Fruit fly (Drosophila melanogaster) whole organism, embryonic: ENCODE results near the gene CG13653.
A peak's percentile ranks its signal among the peaks of the same experiment; 100 is the strongest.

Experiments
- Atf3 ChIP-seq: fragments of 200-800 bp; sonication (Bioruptor generic); optimal IDR thresholded peaks from 3 replicates; lab custom pipeline; 2016; ENCODE audit warnings: missing biosample characterization, missing genetic modification characterization
- BEAF-32 ChIP-seq: fragments of 200-800 bp; sonication (Bioruptor generic); optimal IDR thresholded peaks from 3 replicates; lab custom pipeline; 2017; ENCODE audit warnings: missing biosample characterization, missing genetic modification characterization, mild to moderate bottlenecking, moderate library complexity, missing genetic modification reagents
- CG1024 ChIP-seq: fragments of 200-800 bp; sonication (Bioruptor generic); IDR thresholded peaks from 2 replicates; pipeline ENCODE4 v1.3.6; 2022; ENCODE audit warnings: missing biosample characterization, missing genetic modification characterization
- CG12391 ChIP-seq: fragments of 200-800 bp; sonication (Bioruptor generic); optimal IDR thresholded peaks from 3 replicates; lab custom pipeline; 2018; ENCODE audit warnings: missing biosample characterization, mild to moderate bottlenecking, missing genetic modification characterization, moderate library complexity
- CG13287 ChIP-seq: fragments of 200-800 bp; sonication (Bioruptor generic); IDR thresholded peaks from 2 replicates; pipeline ENCODE4 v1.3.6; 2022; ENCODE audit warnings: missing biosample characterization, missing genetic modification characterization; ENCODE audit not compliant: partially characterized antibody
- CG13296 ChIP-seq: fragments of 200-800 bp; sonication (Bioruptor generic); optimal IDR thresholded peaks from 3 replicates; lab custom pipeline; 2018; ENCODE audit warnings: missing biosample characterization, mild to moderate bottlenecking, missing genetic modification characterization
- CG14441 ChIP-seq: fragments of 200-800 bp; sonication (Bioruptor generic); IDR thresholded peaks from 2 replicates; pipeline ENCODE4 v1.3.6; 2022; ENCODE audit warnings: missing biosample characterization, missing genetic modification characterization
- CG17186 ChIP-seq: fragments of 200-800 bp; sonication (Bioruptor generic); optimal IDR thresholded peaks from 3 replicates; lab custom pipeline; 2017; ENCODE audit warnings: missing biosample characterization, missing genetic modification reagents, missing genetic modification characterization
- CG18599 ChIP-seq: fragments of 200-800 bp; sonication (Bioruptor generic); optimal IDR thresholded peaks from 3 replicates; lab custom pipeline; 2017; ENCODE audit warnings: missing biosample characterization, missing genetic modification characterization, mild to moderate bottlenecking, moderate library complexity, missing genetic modification reagents
- CG18764 ChIP-seq: fragments of 200-800 bp; sonication (Bioruptor generic); optimal IDR thresholded peaks from 3 replicates; lab custom pipeline; 2016; ENCODE audit warnings: missing biosample characterization, missing genetic modification characterization
- CG2116 ChIP-seq: fragments of 200-800 bp; sonication (Bioruptor generic); optimal IDR thresholded peaks from 3 replicates; lab custom pipeline; 2018; ENCODE audit warnings: missing biosample characterization, mild to moderate bottlenecking, missing genetic modification characterization
- CG2678 ChIP-seq: fragments of 200-800 bp; sonication (Bioruptor generic); optimal IDR thresholded peaks from 3 replicates; lab custom pipeline; 2019; ENCODE audit warnings: missing biosample characterization, mild to moderate bottlenecking, missing genetic modification characterization, moderate library complexity
- CG31441 ChIP-seq: fragments of 200-800 bp; sonication (Bioruptor generic); IDR thresholded peaks from 2 replicates; pipeline ENCODE4 v1.3.6; 2022; ENCODE audit warnings: missing biosample characterization, missing genetic modification characterization
- CG4328 ChIP-seq: fragments of 200-800 bp; sonication (Bioruptor generic); optimal IDR thresholded peaks from 3 replicates; lab custom pipeline; 2017; ENCODE audit warnings: missing biosample characterization, missing genetic modification reagents, missing genetic modification characterization
- CG4404 ChIP-seq: fragments of 200-800 bp; sonication (Bioruptor generic); IDR thresholded peaks from 2 replicates; pipeline ENCODE4 v1.3.6; 2022; ENCODE audit warnings: missing biosample characterization, missing genetic modification characterization
- CG7839 ChIP-seq: fragments of 200-800 bp; sonication (Bioruptor generic); optimal IDR thresholded peaks from 3 replicates; lab custom pipeline; 2018; ENCODE audit warnings: missing biosample characterization, mild to moderate bottlenecking, missing genetic modification characterization, moderate library complexity
- CG8765 ChIP-seq: fragments of 200-800 bp; sonication (Bioruptor generic); IDR thresholded peaks from 2 replicates; pipeline ENCODE4 v1.3.6; 2022; ENCODE audit warnings: missing biosample characterization, missing genetic modification characterization
- CG9437 ChIP-seq: fragments of 200-800 bp; sonication (Bioruptor generic); optimal IDR thresholded peaks from 2 replicates; lab custom pipeline; 2018; ENCODE audit warnings: missing biosample characterization, mild to moderate bottlenecking, missing genetic modification characterization
- CG9932 ChIP-seq: fragments of 200-800 bp; sonication (Bioruptor generic); IDR thresholded peaks from 2 replicates; pipeline ENCODE4 v1.3.6; 2022; ENCODE audit warnings: missing biosample characterization, missing genetic modification characterization
- Ets97D ChIP-seq: fragments of 200-800 bp; sonication (Bioruptor generic); optimal IDR thresholded peaks from 3 replicates; lab custom pipeline; 2016; ENCODE audit warnings: missing biosample characterization, missing genetic modification characterization
- Hr3 ChIP-seq: fragments of 200-800 bp; sonication (Bioruptor generic); optimal IDR thresholded peaks from 3 replicates; lab custom pipeline; 2016; ENCODE audit warnings: missing biosample characterization, missing genetic modification characterization
- MESR4 ChIP-seq: fragments of 200-800 bp; sonication (Bioruptor generic); optimal IDR thresholded peaks from 2 replicates; lab custom pipeline; 2018; ENCODE audit warnings: missing biosample characterization, mild to moderate bottlenecking, missing genetic modification characterization, moderate library complexity
- Med ChIP-seq: fragments of 200-800 bp; sonication (Bioruptor generic); peaks from one replicate; lab custom pipeline; 2016; ENCODE audit warnings: missing biosample characterization, missing genetic modification characterization, mild to moderate bottlenecking, inconsistent platforms, moderate library complexity
- Myb ChIP-seq: fragments of 200-800 bp; sonication (Bioruptor generic); optimal IDR thresholded peaks from 2 replicates; lab custom pipeline; 2016; ENCODE audit warnings: missing biosample characterization, missing genetic modification characterization
- Poxn ChIP-seq: fragments of 200-800 bp; sonication (Bioruptor generic); IDR thresholded peaks from 2 replicates; pipeline ENCODE4 v1.3.6; 2022; ENCODE audit warnings: missing biosample characterization, missing genetic modification characterization
- Ravus ChIP-seq: fragments of 200-800 bp; sonication (Bioruptor generic); IDR thresholded peaks from 2 replicates; pipeline ENCODE4 v1.3.6; 2022; ENCODE audit warnings: missing biosample characterization, missing genetic modification characterization
- Sry-β ChIP-seq: fragments of 200-800 bp; sonication (Bioruptor generic); optimal IDR thresholded peaks from 2 replicates; lab custom pipeline; 2018; ENCODE audit warnings: missing biosample characterization, mild to moderate bottlenecking, missing genetic modification characterization, moderate library complexity
- Ssrp ChIP-seq: fragments of 200-800 bp; sonication (Bioruptor generic); optimal IDR thresholded peaks from 2 replicates; lab custom pipeline; 2018; ENCODE audit warnings: missing biosample characterization, mild to moderate bottlenecking, missing genetic modification characterization, moderate library complexity
- aop ChIP-seq: fragments of 200-800 bp; sonication (Bioruptor generic); IDR thresholded peaks from 2 replicates; pipeline ENCODE4 v1.3.6; 2022; ENCODE audit warnings: missing biosample characterization, missing genetic modification characterization
- bbx ChIP-seq: fragments of 200-800 bp; sonication (Bioruptor generic); IDR thresholded peaks from 2 replicates; pipeline ENCODE4 v1.3.6; 2022; ENCODE audit warnings: missing biosample characterization, missing genetic modification characterization; ENCODE audit not compliant: partially characterized antibody
- bigmax ChIP-seq: fragments of 200-800 bp; sonication (Bioruptor generic); optimal IDR thresholded peaks from 2 replicates; lab custom pipeline; 2018; ENCODE audit warnings: missing biosample characterization, mild to moderate bottlenecking, missing genetic modification characterization
- bsh ChIP-seq, 2 experiments: fragments of 200-800 bp; sonication (Bioruptor generic); optimal IDR thresholded peaks; 2 replicates each; lab custom pipeline; 2017 to 2018; ENCODE audit warnings: mild to moderate bottlenecking in 2 of 2, missing biosample characterization in 2 of 2, missing genetic modification characterization in 2 of 2, moderate library complexity in 1 of 2
- cg ChIP-seq: fragments of 200-800 bp; sonication (Bioruptor generic); optimal IDR thresholded peaks from 3 replicates; lab custom pipeline; 2019; ENCODE audit warnings: missing biosample characterization, mild to moderate bottlenecking, missing genetic modification characterization, moderate library complexity
- corto ChIP-seq: fragments of 200-800 bp; sonication (Bioruptor generic); optimal IDR thresholded peaks from 2 replicates; lab custom pipeline; 2016; ENCODE audit warnings: missing biosample characterization, mild to moderate bottlenecking, missing genetic modification characterization, moderate library complexity
- crol ChIP-seq: fragments of 200-800 bp; sonication (Bioruptor generic); IDR thresholded peaks from 2 replicates; pipeline ENCODE4 v1.3.6; 2022; ENCODE audit warnings: missing biosample characterization, missing genetic modification characterization
- en ChIP-seq: fragments of 200-800 bp; sonication (Bioruptor generic); optimal IDR thresholded peaks from 2 replicates; lab custom pipeline; 2016; ENCODE audit warnings: missing biosample characterization, missing genetic modification characterization
- gsb-n ChIP-seq: fragments of 200-800 bp; sonication (Bioruptor generic); optimal IDR thresholded peaks from 3 replicates; lab custom pipeline; 2018; ENCODE audit warnings: missing biosample characterization, mild to moderate bottlenecking, missing genetic modification characterization
- h ChIP-seq: fragments of >200 bp; optimal IDR thresholded peaks from 2 replicates; lab custom pipeline; 2017
- hbn ChIP-seq: fragments of 200-800 bp; sonication (Bioruptor generic); IDR thresholded peaks from 2 replicates; pipeline ENCODE4 v1.3.6; 2022; ENCODE audit warnings: missing biosample characterization, missing genetic modification characterization; ENCODE audit not compliant: partially characterized antibody
- knrl ChIP-seq: fragments of 200-800 bp; sonication (Bioruptor generic); IDR thresholded peaks from 3 replicates; pipeline ENCODE4 v1.3.6; 2022; ENCODE audit warnings: missing biosample characterization, missing genetic modification characterization; ENCODE audit not compliant: partially characterized antibody
- prd ChIP-seq, 3 experiments: fragments of >200 bp in 2 of 3; fragments of 200-800 bp in 1 of 3; sonication (Bioruptor generic) in 1 of 3; optimal IDR thresholded peaks in 2 of 3; IDR thresholded peaks in 1 of 3; 2 replicates in 2 of 3; 3 replicates in 1 of 3; pipeline versions ENCODE4 v1.3.6 to Lab custom; 2017 to 2022; ENCODE audit warnings: missing biosample characterization in 1 of 3, missing genetic modification characterization in 1 of 3
- row ChIP-seq: fragments of 200-800 bp; sonication (Bioruptor generic); IDR thresholded peaks from 3 replicates; pipeline ENCODE4 v1.3.6; 2022; ENCODE audit warnings: missing biosample characterization, missing genetic modification characterization
- scrt ChIP-seq: fragments of 200-800 bp; sonication (Bioruptor generic); optimal IDR thresholded peaks from 2 replicates; lab custom pipeline; 2018; ENCODE audit warnings: missing biosample characterization, mild to moderate bottlenecking, missing genetic modification characterization, moderate library complexity
- stwl ChIP-seq: fragments of 200-800 bp; sonication (Bioruptor generic); optimal IDR thresholded peaks from 3 replicates; lab custom pipeline; 2018; ENCODE audit warnings: missing biosample characterization, mild to moderate bottlenecking, missing genetic modification characterization, moderate library complexity
- trem ChIP-seq: fragments of 200-800 bp; optimal IDR thresholded peaks from 3 replicates; lab custom pipeline; 2019; ENCODE audit warnings: missing biosample characterization, mild to moderate bottlenecking, missing genetic modification characterization, moderate library complexity
- zen2 ChIP-seq: fragments of 200-800 bp; sonication (Bioruptor generic); IDR thresholded peaks from 3 replicates; pipeline ENCODE4 v1.3.6; 2022; ENCODE audit warnings: missing biosample characterization, missing genetic modification characterization; ENCODE audit not compliant: partially characterized antibody
- zfh1 ChIP-seq: fragments of 200-800 bp; sonication (Bioruptor generic); IDR thresholded peaks from 3 replicates; pipeline ENCODE4 v1.3.6; 2022; ENCODE audit warnings: missing biosample characterization, missing genetic modification characterization

The CG13653 gene

DNA sequence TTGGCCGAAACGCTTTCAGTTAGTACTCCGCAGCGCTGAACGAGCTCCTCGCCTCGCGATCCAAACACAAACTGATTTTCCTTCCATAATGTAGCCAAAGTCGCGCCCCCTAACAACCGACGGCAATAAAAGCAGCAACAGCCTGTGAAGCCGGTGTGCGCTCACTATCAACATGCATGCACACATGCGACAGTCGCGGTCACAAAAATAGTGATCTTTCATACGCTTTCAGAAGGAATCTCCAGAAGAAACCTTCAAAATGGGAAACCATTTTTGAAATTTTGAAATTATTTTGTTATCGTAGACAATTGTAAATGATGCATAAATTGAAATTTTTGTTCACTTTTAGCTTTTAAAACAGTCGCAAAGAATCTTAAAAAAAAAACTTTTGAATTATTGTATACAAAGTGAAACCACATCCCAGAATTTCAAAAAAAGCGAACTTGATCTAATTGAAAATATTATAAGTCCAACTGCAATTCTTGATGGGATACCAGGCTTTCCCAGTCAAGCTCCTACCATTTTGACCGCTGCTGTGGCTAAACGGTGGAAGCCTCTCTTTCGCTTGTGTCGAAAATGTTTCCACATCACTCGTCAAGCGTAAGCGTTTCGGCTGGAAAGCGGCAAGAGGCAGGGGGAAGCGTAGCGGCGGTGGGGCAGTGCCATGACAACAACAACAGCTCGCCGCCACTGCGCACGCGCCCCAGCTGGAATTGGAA, 37.1 kb downstream of the CG13653 start, which contains the start of gene Cad96Cb (continued):
- peak; percentile 90 for TF ChIP-seq Ssrp
- peak; percentile 31 for TF ChIP-seq corto (GFP tag; lab: Kevin White, UChicago)
- peak; percentile 79 for TF ChIP-seq Hr3 (GFP tag; lab: Kevin White, UChicago)
- TF ChIP-seq CG12391 (tag; lab: Kevin White, UChicago) = peak; percentile 84
- no peak for TF ChIP-seq CG9932 (GFP tag; lab: Robert Waterston, UW)
- peak; percentile 76 for TF ChIP-seq CG18764
- no peak for TF ChIP-seq prd (optimal IDR thresholded peaks at IDR 0.05; lab: Kevin White, UChicago)
- peak; percentile 75 for TF ChIP-seq prd (GFP tag; IDR thresholded peaks at IDR 0.05; lab: Robert Waterston, UW)
- peak; percentile 78 for TF ChIP-seq CG18599 (GFP tag; lab: Kevin White, UChicago)

DNA sequence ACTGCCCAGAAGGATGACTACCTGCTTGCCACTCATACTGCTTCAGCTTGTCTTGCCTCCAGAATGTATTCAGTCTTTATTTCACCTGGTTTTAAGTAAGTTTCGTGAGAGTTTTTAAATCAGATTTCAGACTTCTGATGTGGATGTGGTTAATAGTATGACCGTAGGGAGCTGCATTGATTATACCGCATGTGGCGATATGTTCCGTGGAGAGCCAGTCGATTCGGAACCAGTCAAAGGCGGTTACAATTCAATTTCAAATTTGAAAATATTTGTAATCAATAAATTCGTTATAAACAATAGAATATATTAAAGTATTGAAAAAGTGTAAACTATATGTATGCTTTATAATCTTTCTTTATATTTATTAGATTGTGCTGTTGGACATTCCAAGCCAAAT, 40.0 kb downstream of the CG13653 start, which contains the start of gene Sil1:
Gene Sil1, minus strand, starts transcription at position 168 of the 400 bp plus-strand sequence.
- TF ChIP-seq trem (peak; percentile 45), knrl (GFP tag; lab: Robert Waterston, UW) (peak; percentile 31; the same call in 1 of the 3 replicates), CG4328 (no peak), bsh (GFP tag; optimal IDR thresholded peaks at IDR 0.05; lab: Kevin White, UChicago) (no peak), scrt (GFP tag; lab: Kevin White, UChicago) (no peak), hbn (GFP tag; lab: Robert Waterston, UW) (no peak), CG7839 (tag; lab: Kevin White, UChicago) (no peak), zen2 (GFP tag; lab: Robert Waterston, UW) (no peak), Ssrp (no peak), MESR4 (GFP tag; lab: Kevin White, UChicago) (peak; percentile 50), Atf3 (GFP tag; lab: Kevin White, UChicago) (no peak), aop (GFP tag; lab: Robert Waterston, UW) (no peak), CG31441 (GFP tag; lab: Robert Waterston, UW) (no peak), h (lab: Kevin White, UChicago) (no peak), CG14441 (GFP tag; lab: Robert Waterston, UW) (no peak), CG17186 (GFP tag; lab: Kevin White, UChicago) (no peak), CG2116 (peak; percentile 26), CG4404 (GFP tag; lab: Robert Waterston, UW) (no peak), stwl (tag; lab: Kevin White, UChicago) (peak; percentile 49), Poxn (no peak), bigmax (no peak), CG9437 (no peak), cg (GFP tag; lab: Kevin White, UChicago) (no peak), Ravus (GFP tag; lab: Robert Waterston, UW) (no peak), Myb (peak; percentile 93), Ets97D (GFP tag; lab: Kevin White, UChicago) (peak; percentile 18), CG1024 (no peak), CG13287 (peak; percentile 9; the same call in 1 of the 2 replicates), Med (GFP tag; lab: Kevin White, UChicago) (peak; percentile 27), zfh1 (no peak), CG2678 (no peak), gsb-n (no peak), CG8765 (GFP tag; lab: Robert Waterston, UW) (no peak), en (GFP tag; lab: Kevin White, UChicago) (no peak), Sry-β (no peak), BEAF-32 (GFP tag; lab: Kevin White, UChicago) (peak; percentile 40), bbx (GFP tag; lab: Robert Waterston, UW) (peak; percentile 27; the same call in 1 of the 2 replicates), CG13296 (GFP tag; lab: Kevin White, UChicago) (no peak), crol (GFP tag; lab: Robert Waterston, UW) (no peak), row (GFP tag; lab: Robert Waterston, UW) (0 out of 3 replicates have a peak, but pooled peaks have one; percentile 5)
